In genomic region chr3L:16659959-16660870, dm6 we compare ENCODE assay signal across 1 fruit fly cellular context.
TF ChIP-seq lines count a peak whose summit lies in the region.

No protein-coding gene starts in this region.

TF ChIP-seq in whole organism, embryonic, 481 proteins besides CTCF, POLR2A, EP300 and RAD21 (continued from another document):
- TF ChIP-seq ken (GFP tag; IDR thresholded peaks at IDR 0.05; lab: Robert Waterston, UW) (peak; percentile 93), nmo (GFP tag; optimal IDR thresholded peaks at IDR 0.05; lab: Kevin White, UChicago) (peak; percentile 99), CG12236 (GFP tag; optimal IDR thresholded peaks at IDR 0.05; lab: Kevin White, UChicago) (peak; percentile 76), CG12744 (GFP tag; optimal IDR thresholded peaks at IDR 0.05; lab: Kevin White, UChicago) (peak; percentile 82), CG6683 (GFP tag; optimal IDR thresholded peaks at IDR 0.05; lab: Kevin White, UChicago) (peak; percentile 93), HLH54F (GFP tag; optimal IDR thresholded peaks at IDR 0.05; lab: Kevin White, UChicago) (peak; percentile 90), CG2712 (tag; optimal IDR thresholded peaks at IDR 0.05; lab: Kevin White, UChicago) (peak; percentile 97), Bteb2 (GFP tag; optimal IDR thresholded peaks at IDR 0.05; lab: Kevin White, UChicago) (peak; percentile 89), Pdp1 (GFP tag; optimal IDR thresholded peaks at IDR 0.05; lab: Kevin White, UChicago) (peak; percentile 89 to 96), bowl (GFP tag; IDR thresholded peaks at IDR 0.05; lab: Robert Waterston, UW) (peak; percentile 88), az2 (GFP tag; optimal IDR thresholded peaks at IDR 0.05; lab: Kevin White, UChicago) (peak; percentile 97), CG14965 (GFP tag; optimal IDR thresholded peaks at IDR 0.05; lab: Kevin White, UChicago; ENCODE audit: borderline replicate concordance) (peak; percentile 71), trem (tag; optimal IDR thresholded peaks at IDR 0.05; lab: Kevin White, UChicago) (peak; percentile 95), CG10565 (GFP tag; optimal IDR thresholded peaks at IDR 0.05; lab: Kevin White, UChicago) (peak; percentile 85), ems (GFP tag; optimal IDR thresholded peaks at IDR 0.05; lab: Kevin White, UChicago) (peak; percentile 93), CG8281 (tag; optimal IDR thresholded peaks at IDR 0.05; lab: Kevin White, UChicago) (peak; percentile 90), Asciz (GFP tag; optimal IDR thresholded peaks at IDR 0.05; lab: Kevin White, UChicago) (peak; percentile 97), Poxn (GFP tag; IDR thresholded peaks at IDR 0.05; lab: Robert Waterston, UW) (peak; percentile 72), CG10979 (tag; optimal IDR thresholded peaks at IDR 0.05; lab: Kevin White, UChicago) (peak; percentile 98), disco-r (GFP tag; optimal IDR thresholded peaks at IDR 0.05; lab: Kevin White, UChicago) (peak; percentile 75), CG8388 (GFP tag; optimal IDR thresholded peaks at IDR 0.05; lab: Kevin White, UChicago) (peak; percentile 97), eve (GFP tag; optimal IDR thresholded peaks at IDR 0.05; lab: Kevin White, UChicago) (peak in 1 of 2 experiments; percentile 99), hb (GFP tag; IDR thresholded peaks at IDR 0.05; lab: Robert Waterston, UW; ENCODE audit: partially characterized antibody) (no peak), CG9876 (GFP tag; optimal IDR thresholded peaks at IDR 0.05; lab: Kevin White, UChicago) (peak; percentile 66), nerfin-2 (GFP tag; IDR thresholded peaks at IDR 0.05; lab: Robert Waterston, UW; ENCODE audit: partially characterized antibody) (no peak), sob (GFP tag; IDR thresholded peaks at IDR 0.05; lab: Robert Waterston, UW) (peak; percentile 96), CG13775 (GFP tag; optimal IDR thresholded peaks at IDR 0.05; lab: Kevin White, UChicago) (peak; percentile 97), mam (GFP tag; optimal IDR thresholded peaks at IDR 0.05; lab: Kevin White, UChicago) (peak; percentile 95), CG9727 (GFP tag; optimal IDR thresholded peaks at IDR 0.05; lab: Kevin White, UChicago) (peak; percentile 98), Ada2b (GFP tag; IDR thresholded peaks at IDR 0.05; lab: Robert Waterston, UW) (peak; percentile 91), prd (optimal IDR thresholded peaks at IDR 0.05; lab: Kevin White, UChicago) (no peak), prd (GFP tag; IDR thresholded peaks at IDR 0.05; lab: Robert Waterston, UW) (peak; percentile 96), CG10321 (GFP tag; IDR thresholded peaks at IDR 0.05; lab: Robert Waterston, UW) (peak; percentile 64; the same call in 1 of the 2 replicates), pros (GFP tag; optimal IDR thresholded peaks at IDR 0.05; lab: Kevin White, UChicago) (peak; percentile 90)
